Worm (Caenorhabditis elegans) whole organism, midembryonic: ENCODE data around the gene F47B8.14.
"Not testable (repeated sequence)": the region's sequence is repeated elsewhere in the genome, so short reads cannot be mapped to it uniquely, and the experiment has no call there.

Experiments used
- T22C8.4 ChIP-seq: fragments of 200-800 bp; sonication (Bioruptor generic); IDR thresholded peaks from 2 replicates; pipeline ENCODE4 v1.3.6; 2022; ENCODE audit warnings: missing genetic modification characterization, missing compliant biosample characterization
- cog-1 ChIP-seq: sonication (generic microtip); optimal IDR thresholded peaks from 2 replicates; lab custom pipeline; 2016; ENCODE audit warnings: missing genetic modification characterization, missing compliant biosample characterization
- flt-1 ChIP-seq: fragments of 200-800 bp; sonication (Bioruptor generic); IDR thresholded peaks from 2 replicates; pipeline ENCODE4 v1.3.6; 2022; ENCODE audit warnings: missing genetic modification characterization, missing compliant biosample characterization
- klf-2 ChIP-seq: fragments of 200-800 bp; sonication (Bioruptor generic); conservative IDR thresholded peaks from 2 replicates; pipeline ENCODE4 v1.3.6; 2022; ENCODE audit warnings: missing genetic modification reagents, missing genetic modification characterization, missing compliant biosample characterization
- med-1 ChIP-seq: sonication (generic microtip); optimal IDR thresholded peaks from 2 replicates; lab custom pipeline; 2017; ENCODE audit warnings: missing genetic modification characterization, mild to moderate bottlenecking, missing compliant biosample characterization, antibody characterized with exemption, missing genetic modification reagents; ENCODE audit not compliant: insufficient read depth
- ref-1 ChIP-seq: fragments of 200-800 bp; sonication (Bioruptor generic); conservative IDR thresholded peaks from 2 replicates; pipeline ENCODE4 v1.3.6; 2022; ENCODE audit warnings: missing genetic modification reagents, missing genetic modification characterization, missing compliant biosample characterization
- tab-1 ChIP-seq: fragments of 200-800 bp; sonication (Bioruptor generic); IDR thresholded peaks from 2 replicates; pipeline ENCODE4 v1.3.6; 2022; ENCODE audit warnings: missing genetic modification characterization, missing compliant biosample characterization
- ztf-23 ChIP-seq: fragments of 200-800 bp; sonication (Bioruptor generic); IDR thresholded peaks from 2 replicates; pipeline ENCODE4 v1.3.6; 2022; ENCODE audit warnings: missing genetic modification reagents, missing genetic modification characterization, missing compliant biosample characterization

DNA sequence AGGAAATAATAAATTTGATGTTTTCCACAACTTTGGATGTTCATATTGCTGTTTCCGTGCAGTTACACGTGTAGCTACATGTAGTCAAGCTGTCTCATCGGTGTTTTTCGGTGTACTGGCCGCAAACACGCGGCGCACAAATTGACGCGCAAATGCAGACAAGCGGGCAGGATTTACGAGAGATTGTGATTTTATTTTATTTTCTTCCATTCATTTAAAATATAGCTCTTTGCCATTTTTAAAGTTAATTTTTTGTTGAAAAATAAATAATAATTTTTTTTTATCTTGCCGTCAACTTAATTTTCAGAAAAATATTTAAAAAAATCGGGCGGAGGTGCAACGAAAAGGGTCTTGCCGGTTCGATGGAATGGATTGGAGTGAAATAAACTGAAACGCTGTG lies 46.1 kb upstream of the F47B8.14 start, which contains the start of gene F40G12.7:
- not testable (repeated sequence) for TF ChIP-seq ztf-23 (GFP tag; lab: Robert Waterston, UW); flt-1; klf-2; T22C8.4 (GFP tag; lab: Robert Waterston, UW); tab-1; cog-1 (tag; lab: Kevin White, UChicago); med-1 (GFP tag; lab: Kevin White, UChicago); ref-1 (GFP tag; lab: Robert Waterston, UW)
